Worm (Caenorhabditis elegans): ENCODE measurements around the gene egas-1.

egas-1 gene

DNA sequence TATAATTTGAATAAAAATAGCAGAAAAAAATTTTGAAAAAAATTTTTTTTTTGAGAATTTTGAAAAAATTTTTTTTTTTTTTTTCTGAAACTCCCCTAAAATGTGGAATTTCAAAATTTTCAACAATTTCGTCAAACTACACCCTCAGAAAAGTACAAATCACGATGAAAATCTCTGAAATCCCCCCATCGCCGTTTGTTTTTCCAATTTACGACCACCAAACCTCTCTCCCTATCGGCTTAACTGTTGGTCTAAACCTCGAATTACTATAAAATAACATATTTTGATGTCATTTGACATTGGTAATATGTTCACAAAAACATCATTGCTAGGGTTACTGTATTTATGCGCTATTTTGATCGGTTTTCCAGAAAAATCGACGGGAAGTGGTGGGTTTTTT is 29.9 kb downstream of the egas-1 start, which contains the start of gene Y69H2.10:
Gene Y69H2.10, plus strand, starts transcription at position 301 of the 400 bp plus-strand sequence.
- TF ChIP-seq lin-13 (tag; optimal IDR thresholded peaks at IDR 0.05) (no peak), nhr-28 (tag; optimal IDR thresholded peaks at IDR 0.05) (no peak), unc-120 (tag; optimal IDR thresholded peaks at IDR 0.05; ENCODE audit: poor library complexity, severe bottlenecking) (no peak), lin-32 (GFP tag; optimal IDR thresholded peaks at IDR 0.05) (no peak), mab-5 (tag; optimal IDR thresholded peaks at IDR 0.05) (no peak), elt-1 (tag; optimal IDR thresholded peaks at IDR 0.05; ENCODE audit: borderline replicate concordance, insufficient read depth) (no peak), snpc-4 (tag; optimal IDR thresholded peaks at IDR 0.05) (no peak), drap-1 (GFP tag; optimal IDR thresholded peaks at IDR 0.05) (no peak), nhr-12 (tag; optimal IDR thresholded peaks at IDR 0.05) (no peak), cnd-1 (tag; optimal IDR thresholded peaks at IDR 0.05) (no peak), lsy-2 (tag; optimal IDR thresholded peaks at IDR 0.05) (no peak), elt-3 (tag; optimal IDR thresholded peaks at IDR 0.05) (no peak)

DNA sequence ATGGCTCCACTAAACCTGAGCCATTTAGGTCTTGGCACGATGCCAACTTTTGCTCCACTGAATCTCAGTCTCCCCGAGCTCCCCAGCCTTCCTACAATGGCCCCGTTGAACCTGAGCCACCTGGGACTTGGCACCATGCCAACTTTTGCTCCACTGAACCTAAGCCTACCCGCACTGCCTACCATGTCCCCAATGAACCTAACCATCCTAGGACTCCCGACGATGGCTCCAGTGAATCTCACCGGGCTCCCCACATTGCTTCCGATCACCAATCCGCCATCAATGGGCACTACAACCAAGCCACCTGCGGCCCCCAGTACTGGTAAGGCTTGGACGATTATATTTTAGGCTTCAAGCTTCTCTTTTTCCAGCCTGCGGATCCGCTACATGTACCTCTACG is 31.7 kb downstream of the egas-1 start:
- TF ChIP-seq lsy-2 (tag; optimal IDR thresholded peaks at IDR 0.05), result no peak
- TF ChIP-seq ceh-83 (GFP tag; optimal IDR thresholded peaks at IDR 0.05), result no peak
- TF ChIP-seq elt-1 (tag; optimal IDR thresholded peaks at IDR 0.05; ENCODE audit: borderline replicate concordance, insufficient read depth), result no peak
- TF ChIP-seq unc-120 (tag; optimal IDR thresholded peaks at IDR 0.05; ENCODE audit: poor library complexity, severe bottlenecking), result no peak
- TF ChIP-seq bed-3 (GFP tag; optimal IDR thresholded peaks at IDR 0.05), result no peak
- TF ChIP-seq mep-1 (tag; optimal IDR thresholded peaks at IDR 0.05), result no peak
- no peak for TF ChIP-seq elt-3 (tag; optimal IDR thresholded peaks at IDR 0.05)
- no peak for TF ChIP-seq ceh-43 (GFP tag; optimal IDR thresholded peaks at IDR 0.05)
- TF ChIP-seq flh-1 (GFP tag; optimal IDR thresholded peaks at IDR 0.05), result no peak
- TF ChIP-seq sptf-1 (tag; optimal IDR thresholded peaks at IDR 0.05), result no peak
- no peak for TF ChIP-seq drap-1 (GFP tag; optimal IDR thresholded peaks at IDR 0.05)
- no peak for TF ChIP-seq pha-4 (tag; optimal IDR thresholded peaks at IDR 0.05)
- no peak for TF ChIP-seq lin-32 (GFP tag; optimal IDR thresholded peaks at IDR 0.05)
- no peak for TF ChIP-seq zip-8 (tag; optimal IDR thresholded peaks at IDR 0.05)
- TF ChIP-seq nhr-12 (tag; optimal IDR thresholded peaks at IDR 0.05), result no peak
- no peak for TF ChIP-seq unc-39 (tag; optimal IDR thresholded peaks at IDR 0.05)
- TF ChIP-seq ham-2 (GFP tag; optimal IDR thresholded peaks at IDR 0.05), result no peak
- TF ChIP-seq nhr-28 (tag; optimal IDR thresholded peaks at IDR 0.05), result no peak
- TF ChIP-seq tbx-8 (GFP tag; optimal IDR thresholded peaks at IDR 0.05), result no peak

DNA sequence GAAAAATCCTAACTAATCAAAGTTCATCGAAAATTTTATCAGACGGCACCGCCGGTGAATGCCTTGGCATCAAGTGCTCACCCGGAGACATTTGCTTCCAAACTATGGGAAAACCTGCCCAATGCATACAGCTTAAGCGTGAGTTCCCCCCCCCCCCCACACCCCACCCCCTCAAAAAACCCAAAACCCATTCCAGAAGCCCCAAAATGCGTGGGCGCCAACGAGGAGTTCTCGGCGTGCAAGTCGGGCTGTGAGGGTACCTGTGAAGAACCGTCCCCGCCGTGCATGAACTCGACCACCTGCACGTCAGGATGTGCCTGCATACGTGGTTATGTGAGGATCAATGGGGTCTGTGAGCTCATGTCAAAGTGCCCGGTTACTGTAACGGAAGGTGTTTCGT is 34.3 kb downstream of the egas-1 start:
- TF ChIP-seq drap-1 (GFP tag; optimal IDR thresholded peaks at IDR 0.05) (peak; percentile 52), unc-62 (GFP tag; optimal IDR thresholded peaks at IDR 0.05) (no peak)

DNA sequence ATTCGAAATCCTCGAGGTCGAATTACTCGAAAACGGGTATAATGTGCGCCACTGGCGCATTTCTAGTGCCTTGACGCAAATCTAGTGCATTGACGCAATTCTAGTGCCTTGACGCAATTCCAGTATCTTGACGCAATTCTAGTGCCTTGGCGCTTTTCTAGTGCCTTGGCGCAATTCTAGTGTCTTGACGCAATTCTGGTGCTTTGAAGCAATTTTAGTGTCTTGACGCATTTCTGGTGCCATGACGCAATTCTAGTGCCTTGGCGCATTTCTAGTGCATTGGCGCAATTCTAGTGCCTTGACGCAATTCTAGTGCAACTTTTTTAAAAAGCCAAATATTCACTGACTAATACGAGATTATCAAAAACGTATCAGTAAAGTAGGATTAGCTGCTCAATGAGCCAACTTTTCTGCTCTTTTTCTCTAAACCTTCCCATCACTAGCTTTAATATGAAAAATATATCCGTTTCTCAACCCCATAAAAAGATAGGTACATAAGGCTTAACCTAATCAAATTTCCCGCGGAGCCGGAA is 44.4 kb downstream of the egas-1 start, which contains the start of gene Y69H2.17:
Gene Y69H2.17, plus strand, starts transcription at position 483 of the 533 bp plus-strand sequence.
- TF ChIP-seq sem-2 (GFP tag; optimal IDR thresholded peaks at IDR 0.05) (no peak), drap-1 (GFP tag; optimal IDR thresholded peaks at IDR 0.05) (no peak), ces-1 (GFP tag; optimal IDR thresholded peaks at IDR 0.05) (peak; percentile 28), sptf-1 (tag; optimal IDR thresholded peaks at IDR 0.05) (no peak), M03D4.4 (tag; optimal IDR thresholded peaks at IDR 0.05) (no peak), zip-8 (tag; optimal IDR thresholded peaks at IDR 0.05) (no peak), nhr-237 (tag; optimal IDR thresholded peaks at IDR 0.05) (no peak)

DNA sequence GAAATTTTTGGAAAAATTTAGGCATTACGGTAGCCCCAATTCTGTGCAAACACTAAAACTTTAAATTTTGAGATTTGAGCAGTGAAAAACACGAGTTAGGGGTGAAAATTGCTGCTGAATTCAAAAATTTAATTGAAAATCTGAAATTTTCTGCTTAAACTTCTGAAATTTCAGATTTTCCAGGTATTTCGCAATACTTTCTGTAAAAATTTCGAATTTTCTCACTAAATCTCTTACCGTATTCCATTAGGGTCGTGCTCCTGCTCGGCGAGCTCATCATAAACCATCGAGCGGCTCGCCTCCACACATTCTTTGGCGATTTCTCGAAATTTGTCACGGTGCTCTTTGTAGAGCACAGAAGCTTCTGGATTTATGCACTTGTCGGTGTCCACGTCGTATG is 47.3 kb downstream of the egas-1 start:
- TF ChIP-seq ceh-39 (tag; optimal IDR thresholded peaks at IDR 0.05), result no peak
- no peak for TF ChIP-seq mep-1 (tag; optimal IDR thresholded peaks at IDR 0.05)
- no peak for TF ChIP-seq nhr-28 (tag; optimal IDR thresholded peaks at IDR 0.05)
- TF ChIP-seq ceh-43 (GFP tag; optimal IDR thresholded peaks at IDR 0.05), result no peak
- TF ChIP-seq elt-3 (tag; optimal IDR thresholded peaks at IDR 0.05), result no peak
- no peak for TF ChIP-seq drap-1 (GFP tag; optimal IDR thresholded peaks at IDR 0.05)
- no peak for TF ChIP-seq blmp-1 (tag; optimal IDR thresholded peaks at IDR 0.05)
- TF ChIP-seq sptf-1 (tag; optimal IDR thresholded peaks at IDR 0.05), result no peak
- TF ChIP-seq nhr-237 (tag; optimal IDR thresholded peaks at IDR 0.05), result no peak
- no peak for TF ChIP-seq lsy-2 (tag; optimal IDR thresholded peaks at IDR 0.05)
- no peak for TF ChIP-seq M03D4.4 (tag; optimal IDR thresholded peaks at IDR 0.05)
- no peak for TF ChIP-seq ztf-11 (tag; optimal IDR thresholded peaks at IDR 0.05)
- no peak for TF ChIP-seq lin-32 (GFP tag; optimal IDR thresholded peaks at IDR 0.05)
- TF ChIP-seq elt-1 (tag; optimal IDR thresholded peaks at IDR 0.05; ENCODE audit: borderline replicate concordance, insufficient read depth), result no peak
- no peak for TF ChIP-seq sem-2 (GFP tag; optimal IDR thresholded peaks at IDR 0.05)
- no peak for TF ChIP-seq cnd-1 (tag; optimal IDR thresholded peaks at IDR 0.05)
- TF ChIP-seq nhr-12 (tag; optimal IDR thresholded peaks at IDR 0.05), result no peak
- TF ChIP-seq mls-2 (tag; optimal IDR thresholded peaks at IDR 0.05), result no peak
- TF ChIP-seq unc-62 (GFP tag; optimal IDR thresholded peaks at IDR 0.05), result no peak
- TF ChIP-seq hlh-1 (tag; optimal IDR thresholded peaks at IDR 0.05), result no peak

All from whole organism, mixed stage, embryonic.